In genomic region chr2L:18906615-18907014, dm6 we compare ENCODE assay signal across 1 fruit fly cellular context.
TF ChIP-seq lines count a peak whose summit lies in the region.

No protein-coding gene starts in this region.

TF ChIP-seq in whole organism, embryonic, 481 proteins besides CTCF, POLR2A, EP300 and RAD21 (continued from another document and continues in another):
- TF ChIP-seq knrl (GFP tag; IDR thresholded peaks at IDR 0.05; lab: Robert Waterston, UW; ENCODE audit: partially characterized antibody) (no peak), CG31388 (GFP tag; optimal IDR thresholded peaks at IDR 0.05; lab: Kevin White, UChicago) (no peak), Hmr (GFP tag; optimal IDR thresholded peaks at IDR 0.05; lab: Kevin White, UChicago) (no peak), ac (GFP tag; optimal IDR thresholded peaks at IDR 0.05; lab: Kevin White, UChicago) (no peak), CG8765 (GFP tag; IDR thresholded peaks at IDR 0.05; lab: Robert Waterston, UW) (peak; percentile 38; the same call in 1 of the 2 replicates), CG6272 (GFP tag; IDR thresholded peaks at IDR 0.05; lab: Robert Waterston, UW) (no peak), Vsx1 (GFP tag; optimal IDR thresholded peaks at IDR 0.05; lab: Kevin White, UChicago) (no peak), sim (GFP tag; IDR thresholded peaks at IDR 0.05; lab: Robert Waterston, UW) (peak; percentile 59; the same call in 1 of the 2 replicates), MBD-R2 (GFP tag; IDR thresholded peaks at IDR 0.05; lab: Robert Waterston, UW) (no peak), CG4820 (GFP tag; optimal IDR thresholded peaks at IDR 0.05; lab: Kevin White, UChicago) (peak; percentile 13), Rx (GFP tag; IDR thresholded peaks at IDR 0.05; lab: Robert Waterston, UW) (no peak), CG13287 (GFP tag; IDR thresholded peaks at IDR 0.05; lab: Robert Waterston, UW; ENCODE audit: partially characterized antibody) (no peak), odd (GFP tag; optimal IDR thresholded peaks at IDR 0.05; lab: Kevin White, UChicago) (no peak), CG10543 (GFP tag; optimal IDR thresholded peaks at IDR 0.05; lab: Kevin White, UChicago) (no peak), pzg (GFP tag; optimal IDR thresholded peaks at IDR 0.05; lab: Kevin White, UChicago) (no peak), danr (GFP tag; IDR thresholded peaks at IDR 0.05; lab: Robert Waterston, UW) (no peak), CG18262 (tag; optimal IDR thresholded peaks at IDR 0.05; lab: Kevin White, UChicago) (peak; percentile 79), fu2 (GFP tag; optimal IDR thresholded peaks at IDR 0.05; lab: Kevin White, UChicago) (no peak), CG9817 (tag; optimal IDR thresholded peaks at IDR 0.05; lab: Kevin White, UChicago) (no peak), BtbVII (GFP tag; optimal IDR thresholded peaks at IDR 0.05; lab: Kevin White, UChicago) (no peak), tgo (GFP tag; IDR thresholded peaks at IDR 0.05; lab: Robert Waterston, UW) (peak; percentile 20; the same call in 1 of the 3 replicates), CG7556 (GFP tag; optimal IDR thresholded peaks at IDR 0.05; lab: Kevin White, UChicago) (no peak), sob (GFP tag; IDR thresholded peaks at IDR 0.05; lab: Robert Waterston, UW) (no peak; the same call in 1 of the 2 replicates), ro (GFP tag; IDR thresholded peaks at IDR 0.05; lab: Robert Waterston, UW) (no peak), CG15514 (GFP tag; optimal IDR thresholded peaks at IDR 0.05; lab: Kevin White, UChicago) (peak; percentile 3), CkIIα-i1 (GFP tag; IDR thresholded peaks at IDR 0.05; lab: Robert Waterston, UW) (no peak), Hey (tag; optimal IDR thresholded peaks at IDR 0.05; lab: Kevin White, UChicago) (no peak), zfh1 (GFP tag; IDR thresholded peaks at IDR 0.05; lab: Robert Waterston, UW) (peak; percentile 78; the same call in 2 of the 3 replicates), CG1529 (GFP tag; optimal IDR thresholded peaks at IDR 0.05; lab: Kevin White, UChicago) (no peak), Hr78 (GFP tag; optimal IDR thresholded peaks at IDR 0.05; lab: Kevin White, UChicago) (peak in 1 of 2 experiments; percentile 0), gsb (GFP tag; IDR thresholded peaks at IDR 0.05; lab: Robert Waterston, UW) (no peak), tup (GFP tag; optimal IDR thresholded peaks at IDR 0.05; lab: Kevin White, UChicago) (peak; percentile 56), CG16813 (GFP tag; IDR thresholded peaks at IDR 0.05; lab: Robert Waterston, UW; ENCODE audit: partially characterized antibody) (no peak), Bgb (GFP tag; IDR thresholded peaks at IDR 0.05; lab: Robert Waterston, UW; ENCODE audit: partially characterized antibody) (no peak), disco-r (GFP tag; optimal IDR thresholded peaks at IDR 0.05; lab: Kevin White, UChicago) (no peak), CG12219 (GFP tag; optimal IDR thresholded peaks at IDR 0.05; lab: Kevin White, UChicago) (no peak), sqz (GFP tag; optimal IDR thresholded peaks at IDR 0.05; lab: Kevin White, UChicago) (no peak), CG4424 (GFP tag; optimal IDR thresholded peaks at IDR 0.05; lab: Kevin White, UChicago) (peak; percentile 46), Max (GFP tag; optimal IDR thresholded peaks at IDR 0.05; lab: Kevin White, UChicago) (no peak), Adf1 (GFP tag; IDR thresholded peaks at IDR 0.05; lab: Robert Waterston, UW) (no peak), trh (GFP tag; optimal IDR thresholded peaks at IDR 0.05; lab: Kevin White, UChicago) (no peak), run (tag; optimal IDR thresholded peaks at IDR 0.05; lab: Kevin White, UChicago) (no peak), twi (tag; optimal IDR thresholded peaks at IDR 0.05; lab: Kevin White, UChicago) (peak; percentile 26), CoRest (tag; optimal IDR thresholded peaks at IDR 0.05; lab: Kevin White, UChicago) (peak; percentile 31), tio (GFP tag; optimal IDR thresholded peaks at IDR 0.05; lab: Kevin White, UChicago) (no peak), pfk (GFP tag; optimal IDR thresholded peaks at IDR 0.05; lab: Kevin White, UChicago) (no peak), maf-S (GFP tag; optimal IDR thresholded peaks at IDR 0.05; lab: Kevin White, UChicago) (no peak), Six4 (GFP tag; optimal IDR thresholded peaks at IDR 0.05; lab: Kevin White, UChicago) (peak; percentile 26), ewg (GFP tag; optimal IDR thresholded peaks at IDR 0.05; lab: Kevin White, UChicago) (no peak), zf30C (GFP tag; optimal IDR thresholded peaks at IDR 0.05; lab: Kevin White, UChicago) (peak; percentile 11), hbn (GFP tag; IDR thresholded peaks at IDR 0.05; lab: Robert Waterston, UW; ENCODE audit: partially characterized antibody) (no peak), CG33557 (GFP tag; optimal IDR thresholded peaks at IDR 0.05; lab: Kevin White, UChicago) (no peak), CG4404 (GFP tag; IDR thresholded peaks at IDR 0.05; lab: Robert Waterston, UW) (peak; percentile 65), sc (optimal IDR thresholded peaks at IDR 0.05; lab: Kevin White, UChicago) (no peak), sc (GFP tag; optimal IDR thresholded peaks at IDR 0.05; lab: Kevin White, UChicago) (no peak), HLH4C (GFP tag; IDR thresholded peaks at IDR 0.05; lab: Robert Waterston, UW; ENCODE audit: partially characterized antibody) (no peak), D19A (tag; optimal IDR thresholded peaks at IDR 0.05; lab: Kevin White, UChicago) (peak; percentile 62), lola (GFP tag; optimal IDR thresholded peaks at IDR 0.05; lab: Kevin White, UChicago) (no peak), slp2 (GFP tag; optimal IDR thresholded peaks at IDR 0.05; lab: Kevin White, UChicago) (no peak), Hsf (GFP tag; optimal IDR thresholded peaks at IDR 0.05; lab: Kevin White, UChicago) (no peak), en (GFP tag; optimal IDR thresholded peaks at IDR 0.05; lab: Kevin White, UChicago) (no peak), Spps (tag; optimal IDR thresholded peaks at IDR 0.05; lab: Kevin White, UChicago) (peak; percentile 18), ash1 (GFP tag; optimal IDR thresholded peaks at IDR 0.05; lab: Kevin White, UChicago) (no peak), lilli (GFP tag; optimal IDR thresholded peaks at IDR 0.05; lab: Kevin White, UChicago) (no peak), NK7.1 (GFP tag; optimal IDR thresholded peaks at IDR 0.05; lab: Kevin White, UChicago) (no peak), CG1832 (GFP tag; optimal IDR thresholded peaks at IDR 0.05; lab: Kevin White, UChicago) (no peak), klu (GFP tag; IDR thresholded peaks at IDR 0.05; lab: Robert Waterston, UW) (no peak), fd64A (GFP tag; optimal IDR thresholded peaks at IDR 0.05; lab: Kevin White, UChicago) (no peak), Rfx (GFP tag; IDR thresholded peaks at IDR 0.05; lab: Robert Waterston, UW) (peak; percentile 47; the same call in 1 of the 2 replicates), gcm (GFP tag; optimal IDR thresholded peaks at IDR 0.05; lab: Kevin White, UChicago) (no peak), CG7928 (GFP tag; optimal IDR thresholded peaks at IDR 0.05; lab: Kevin White, UChicago) (no peak), cad (GFP tag; optimal IDR thresholded peaks at IDR 0.05; lab: Kevin White, UChicago) (no peak), CG2202 (tag; optimal IDR thresholded peaks at IDR 0.05; lab: Kevin White, UChicago) (no peak), Hr39 (optimal IDR thresholded peaks at IDR 0.05; lab: Kevin White, UChicago) (no peak), CG10267 (tag; optimal IDR thresholded peaks at IDR 0.05; lab: Kevin White, UChicago) (peak; percentile 55), dimm (GFP tag; IDR thresholded peaks at IDR 0.05; lab: Robert Waterston, UW) (no peak), Oaz (GFP tag; IDR thresholded peaks at IDR 0.05; lab: Robert Waterston, UW) (no peak), Lhr (GFP tag; optimal IDR thresholded peaks at IDR 0.05; lab: Kevin White, UChicago) (no peak), stc (GFP tag; IDR thresholded peaks at IDR 0.05; lab: Robert Waterston, UW) (peak; percentile 45; the same call in 1 of the 2 replicates), CG7839 (tag; optimal IDR thresholded peaks at IDR 0.05; lab: Kevin White, UChicago) (peak; percentile 66), CG17328 (GFP tag; IDR thresholded peaks at IDR 0.05; lab: Robert Waterston, UW) (peak; percentile 41; the same call in 1 of the 2 replicates), Gsc (GFP tag; IDR thresholded peaks at IDR 0.05; lab: Robert Waterston, UW) (no peak), onecut (GFP tag; IDR thresholded peaks at IDR 0.05; lab: Robert Waterston, UW) (0 out of 2 replicates have a peak, but pooled peaks have one; percentile 15), CG17361 (GFP tag; IDR thresholded peaks at IDR 0.05; lab: Robert Waterston, UW) (peak; percentile 65), CG14710 (tag; optimal IDR thresholded peaks at IDR 0.05; lab: Kevin White, UChicago) (peak; percentile 67), cwo (GFP tag; optimal IDR thresholded peaks at IDR 0.05; lab: Kevin White, UChicago) (peak; percentile 5), CG18476 (GFP tag; optimal IDR thresholded peaks at IDR 0.05; lab: Kevin White, UChicago) (no peak), CG10431 (GFP tag; optimal IDR thresholded peaks at IDR 0.05; lab: Kevin White, UChicago) (no peak), CG6689 (GFP tag; IDR thresholded peaks at IDR 0.05; lab: Robert Waterston, UW) (peak; percentile 70), pum (GFP tag; optimal IDR thresholded peaks at IDR 0.05; lab: Kevin White, UChicago) (no peak), CG1024 (GFP tag; IDR thresholded peaks at IDR 0.05; lab: Robert Waterston, UW) (no peak), YL-1 (GFP tag; optimal IDR thresholded peaks at IDR 0.05; lab: Kevin White, UChicago) (no peak), Sox102F (GFP tag; optimal IDR thresholded peaks at IDR 0.05; lab: Kevin White, UChicago) (no peak), CG15011 (GFP tag; optimal IDR thresholded peaks at IDR 0.05; lab: Kevin White, UChicago) (no peak), otp (GFP tag; IDR thresholded peaks at IDR 0.05; lab: Robert Waterston, UW) (no peak), Mes4 (GFP tag; optimal IDR thresholded peaks at IDR 0.05; lab: Kevin White, UChicago) (no peak), NC2α (GFP tag; optimal IDR thresholded peaks at IDR 0.05; lab: Kevin White, UChicago) (no peak), Trl (optimal IDR thresholded peaks at IDR 0.05; lab: Kevin White, UChicago) (no peak), Trl (GFP tag; optimal IDR thresholded peaks at IDR 0.05; lab: Kevin White, UChicago) (no peak), vfl (GFP tag; optimal IDR thresholded peaks at IDR 0.05; lab: Kevin White, UChicago) (no peak), H15 (GFP tag; IDR thresholded peaks at IDR 0.05; lab: Robert Waterston, UW) (no peak), cas (GFP tag; IDR thresholded peaks at IDR 0.05; lab: Robert Waterston, UW) (no peak), CG15073 (GFP tag; optimal IDR thresholded peaks at IDR 0.05; lab: Kevin White, UChicago) (no peak), CG1647 (GFP tag; optimal IDR thresholded peaks at IDR 0.05; lab: Kevin White, UChicago) (no peak), CG15479 (GFP tag; optimal IDR thresholded peaks at IDR 0.05; lab: Kevin White, UChicago) (no peak), CG8924 (tag; optimal IDR thresholded peaks at IDR 0.05; lab: Kevin White, UChicago) (peak; percentile 6), h (optimal IDR thresholded peaks at IDR 0.05; lab: Kevin White, UChicago) (no peak), CG12942 (GFP tag; optimal IDR thresholded peaks at IDR 0.05; lab: Kevin White, UChicago) (no peak), lov (optimal IDR thresholded peaks at IDR 0.05; lab: Kevin White, UChicago) (no peak), lov (GFP tag; IDR thresholded peaks at IDR 0.05; lab: Robert Waterston, UW) (0 out of 3 replicates have a peak, but pooled peaks have one; percentile 5), ken (GFP tag; IDR thresholded peaks at IDR 0.05; lab: Robert Waterston, UW) (no peak), ranshi (GFP tag; IDR thresholded peaks at IDR 0.05; lab: Robert Waterston, UW) (peak; percentile 50; the same call in 1 of the 2 replicates), Xbp1 (GFP tag; optimal IDR thresholded peaks at IDR 0.05; lab: Kevin White, UChicago) (peak; percentile 39), CG6175 (GFP tag; IDR thresholded peaks at IDR 0.05; lab: Robert Waterston, UW) (no peak), Atf-2 (GFP tag; optimal IDR thresholded peaks at IDR 0.05; lab: Kevin White, UChicago) (no peak), so (GFP tag; IDR thresholded peaks at IDR 0.05; lab: Robert Waterston, UW) (no peak), CG2875 (GFP tag; optimal IDR thresholded peaks at IDR 0.05; lab: Kevin White, UChicago) (peak; percentile 20), lmd (GFP tag; IDR thresholded peaks at IDR 0.05; lab: Robert Waterston, UW) (peak; percentile 53), dati (GFP tag; IDR thresholded peaks at IDR 0.05; lab: Robert Waterston, UW) (no peak), nerfin-2 (GFP tag; IDR thresholded peaks at IDR 0.05; lab: Robert Waterston, UW; ENCODE audit: partially characterized antibody) (no peak), trem (tag; optimal IDR thresholded peaks at IDR 0.05; lab: Kevin White, UChicago) (peak; percentile 44), CG7372 (GFP tag; IDR thresholded peaks at IDR 0.05; lab: Robert Waterston, UW) (no peak), bigmax (GFP tag; optimal IDR thresholded peaks at IDR 0.05; lab: Kevin White, UChicago) (no peak), CG11696 (GFP tag; IDR thresholded peaks at IDR 0.05; lab: Robert Waterston, UW) (0 out of 2 replicates have a peak, but pooled peaks have one; percentile 10), Sry-β (GFP tag; optimal IDR thresholded peaks at IDR 0.05; lab: Kevin White, UChicago) (no peak), CG15696 (tag; optimal IDR thresholded peaks at IDR 0.05; lab: Kevin White, UChicago) (peak; percentile 72), CG1233 (GFP tag; optimal IDR thresholded peaks at IDR 0.05; lab: Kevin White, UChicago) (peak; percentile 5), CG4730 (GFP tag; IDR thresholded peaks at IDR 0.05; lab: Robert Waterston, UW) (0 out of 2 replicates have a peak, but pooled peaks have one; percentile 10), sens (GFP tag; lab: Kevin White, UChicago) (peak; percentile 67), Fer1 (GFP tag; optimal IDR thresholded peaks at IDR 0.05; lab: Kevin White, UChicago) (no peak), CG32532 (GFP tag; IDR thresholded peaks at IDR 0.05; lab: Robert Waterston, UW) (peak; percentile 40; the same call in 1 of the 2 replicates), dm (GFP tag; optimal IDR thresholded peaks at IDR 0.05; lab: Kevin White, UChicago) (no peak), CG17186 (GFP tag; optimal IDR thresholded peaks at IDR 0.05; lab: Kevin White, UChicago) (no peak), ind (GFP tag; optimal IDR thresholded peaks at IDR 0.05; lab: Kevin White, UChicago) (peak; percentile 34), oc (tag; optimal IDR thresholded peaks at IDR 0.05; lab: Kevin White, UChicago) (no peak), Aef1 (GFP tag; IDR thresholded peaks at IDR 0.05; lab: Robert Waterston, UW) (peak; percentile 52)
